Fruit fly (Drosophila melanogaster): ENCODE results near the gene nod.

The nod gene

dm6 chrX:11542502-11542901 lies 38.1 kb upstream of the nod start (continued):
- TF ChIP-seq Smox (GFP tag; optimal IDR thresholded peaks at IDR 0.05) (no peak), Hr38 (GFP tag; optimal IDR thresholded peaks at IDR 0.05) (no peak), Gug (GFP tag; IDR thresholded peaks at IDR 0.05) (no peak), CG8632 (GFP tag; optimal IDR thresholded peaks at IDR 0.05) (peak; percentile 43), dac (GFP tag; optimal IDR thresholded peaks at IDR 0.05) (no peak), CG6808 (GFP tag; optimal IDR thresholded peaks at IDR 0.05) (peak; percentile 44), lz (GFP tag; optimal IDR thresholded peaks at IDR 0.05) (no peak), CG31627 (GFP tag; optimal IDR thresholded peaks at IDR 0.05) (no peak), CG6792 (GFP tag; optimal IDR thresholded peaks at IDR 0.05) (peak; percentile 14), fkh (GFP tag; optimal IDR thresholded peaks at IDR 0.05) (no peak), pdm3 (GFP tag; optimal IDR thresholded peaks at IDR 0.05) (no peak), CG7368 (GFP tag; optimal IDR thresholded peaks at IDR 0.05) (no peak), Eip78C (GFP tag) (peak; percentile 58), eg (GFP tag; IDR thresholded peaks at IDR 0.05) (0 out of 3 replicates have a peak, but pooled peaks have one; percentile 27), OdsH (GFP tag; optimal IDR thresholded peaks at IDR 0.05) (peak; percentile 45), topi (GFP tag; optimal IDR thresholded peaks at IDR 0.05) (no peak), CG6854 (GFP tag; optimal IDR thresholded peaks at IDR 0.05) (no peak), spab (GFP tag; optimal IDR thresholded peaks at IDR 0.05) (peak; percentile 28), Eip93F (GFP tag; optimal IDR thresholded peaks at IDR 0.05) (no peak), Sox14 (GFP tag; optimal IDR thresholded peaks at IDR 0.05) (no peak), CG8119 (GFP tag; IDR thresholded peaks at IDR 0.05) (no peak), acj6 (GFP tag; optimal IDR thresholded peaks at IDR 0.05) (peak; percentile 43), Hr4 (GFP tag; optimal IDR thresholded peaks at IDR 0.05) (peak; percentile 10), CG8319 (GFP tag; optimal IDR thresholded peaks at IDR 0.05) (no peak), Ets96B (tag; optimal IDR thresholded peaks at IDR 0.05) (peak; percentile 38), CG4318 (GFP tag; optimal IDR thresholded peaks at IDR 0.05) (no peak), CG11902 (GFP tag; optimal IDR thresholded peaks at IDR 0.05) (peak; percentile 10)

- no peak for TF ChIP-seq CG6792 (GFP tag; optimal IDR thresholded peaks at IDR 0.05)
- TF ChIP-seq CG11294 (GFP tag; IDR thresholded peaks at IDR 0.05): no peak
- TF ChIP-seq OdsH (GFP tag; optimal IDR thresholded peaks at IDR 0.05): no peak
- no peak for TF ChIP-seq salr (GFP tag; optimal IDR thresholded peaks at IDR 0.05)
- TF ChIP-seq dac (GFP tag; optimal IDR thresholded peaks at IDR 0.05): no peak
- TF ChIP-seq CG11902 (GFP tag; optimal IDR thresholded peaks at IDR 0.05): no peak
- TF ChIP-seq CG1621 (tag; optimal IDR thresholded peaks at IDR 0.05): no peak
- TF ChIP-seq net (GFP tag; optimal IDR thresholded peaks at IDR 0.05): no peak
- TF ChIP-seq eg (GFP tag; IDR thresholded peaks at IDR 0.05): no peak
- TF ChIP-seq Blimp-1 (GFP tag; optimal IDR thresholded peaks at IDR 0.05): no peak
- TF ChIP-seq Eip78C (GFP tag): no peak
- TF ChIP-seq fd85E (GFP tag; optimal IDR thresholded peaks at IDR 0.05): no peak
- no peak for TF ChIP-seq CG8632 (GFP tag; optimal IDR thresholded peaks at IDR 0.05)
- TF ChIP-seq spab (GFP tag; optimal IDR thresholded peaks at IDR 0.05): no peak
- no peak for TF ChIP-seq CG6276 (GFP tag; optimal IDR thresholded peaks at IDR 0.05)
- no peak for TF ChIP-seq Lpt (GFP tag; optimal IDR thresholded peaks at IDR 0.05)
- no peak for TF ChIP-seq Hr38 (GFP tag; optimal IDR thresholded peaks at IDR 0.05)
These were observed 37.3 kb upstream of the nod start for dm6 chrX:11543318-11543717.

- no peak for TF ChIP-seq Lpt (GFP tag; optimal IDR thresholded peaks at IDR 0.05)
- TF ChIP-seq CG6276 (GFP tag; optimal IDR thresholded peaks at IDR 0.05): no peak
- peak; percentile 57 for TF ChIP-seq CG8119 (GFP tag; IDR thresholded peaks at IDR 0.05)
- TF ChIP-seq eg (GFP tag; IDR thresholded peaks at IDR 0.05): peak; percentile 43; the same call in 1 of the 3 replicates
- no peak for TF ChIP-seq CG34406 (GFP tag; optimal IDR thresholded peaks at IDR 0.05)
- TF ChIP-seq dsx (GFP tag; optimal IDR thresholded peaks at IDR 0.05; ENCODE audit: poor library complexity, severe bottlenecking): no peak
- TF ChIP-seq CG32006 (GFP tag; optimal IDR thresholded peaks at IDR 0.05): peak; percentile 60
- TF ChIP-seq cyc (GFP tag; optimal IDR thresholded peaks at IDR 0.05): no peak
- TF ChIP-seq CG6854 (GFP tag; optimal IDR thresholded peaks at IDR 0.05): peak; percentile 6
- peak; percentile 40 for TF ChIP-seq achi (GFP tag; optimal IDR thresholded peaks at IDR 0.05)
- no peak for TF ChIP-seq Sox15 (GFP tag; optimal IDR thresholded peaks at IDR 0.05)
- no peak for TF ChIP-seq fd59A (GFP tag; optimal IDR thresholded peaks at IDR 0.05)
- no peak for TF ChIP-seq lz (GFP tag; optimal IDR thresholded peaks at IDR 0.05)
- TF ChIP-seq salr (GFP tag; optimal IDR thresholded peaks at IDR 0.05): peak in 1 of 2 experiments; percentile 66
- peak; percentile 31 for TF ChIP-seq Hr4 (GFP tag; optimal IDR thresholded peaks at IDR 0.05)
- peak; percentile 25 for TF ChIP-seq Met (GFP tag; optimal IDR thresholded peaks at IDR 0.05)
- no peak for TF ChIP-seq CG3032 (tag; optimal IDR thresholded peaks at IDR 0.05)
- peak; percentile 11 for TF ChIP-seq CG6808 (GFP tag; optimal IDR thresholded peaks at IDR 0.05)
- TF ChIP-seq pdm3 (GFP tag; optimal IDR thresholded peaks at IDR 0.05): peak; percentile 11
- no peak for TF ChIP-seq CG1621 (tag; optimal IDR thresholded peaks at IDR 0.05)
- no peak for TF ChIP-seq Ets21C (GFP tag; optimal IDR thresholded peaks at IDR 0.05)
- no peak for TF ChIP-seq topi (GFP tag; optimal IDR thresholded peaks at IDR 0.05)
- TF ChIP-seq CG9139 (GFP tag; optimal IDR thresholded peaks at IDR 0.05): no peak
These were observed 36.2 kb upstream of the nod start for dm6 chrX:11544110-11544950.

All from whole organism, prepupa.